Worm (Caenorhabditis elegans) whole organism, young adult: Measurements from ENCODE around the gene hrpa-2.

Experiments
- B0336.3 ChIP-seq: fragments of 200-800 bp; sonication (Bioruptor generic); IDR thresholded peaks from 2 replicates; pipeline ENCODE4 v1.3.6; 2022; ENCODE audit warnings: missing genetic modification characterization, missing compliant biosample characterization
- C06A6.2 ChIP-seq: fragments of 200-800 bp; sonication (Bioruptor generic); conservative IDR thresholded peaks from 2 replicates; pipeline ENCODE4 v1.3.6; 2022; ENCODE audit warnings: missing genetic modification characterization, missing compliant biosample characterization
- D2030.7 ChIP-seq: fragments of 200-800 bp; sonication (Bioruptor generic); IDR thresholded peaks from 2 replicates; pipeline ENCODE4 v1.3.6; 2022; ENCODE audit warnings: missing genetic modification reagents, missing genetic modification characterization, missing compliant biosample characterization
- F10E7.11 ChIP-seq: sonication (generic microtip); optimal IDR thresholded peaks from 2 replicates; lab custom pipeline; 2017; ENCODE audit warnings: mild to moderate bottlenecking, missing genetic modification characterization, moderate library complexity, missing compliant biosample characterization
- F37B4.10 ChIP-seq: fragments of 200-800 bp; sonication (Bioruptor generic); IDR thresholded peaks from 2 replicates; pipeline ENCODE4 v1.3.6; 2022; ENCODE audit warnings: missing genetic modification characterization, missing compliant biosample characterization
- K11D2.4 ChIP-seq: fragments of 200-800 bp; sonication (Bioruptor generic); IDR thresholded peaks from 2 replicates; pipeline ENCODE4 v1.3.6; 2022; ENCODE audit warnings: missing genetic modification reagents, missing genetic modification characterization, missing compliant biosample characterization
- T26A5.8 ChIP-seq: sonication (generic microtip); optimal IDR thresholded peaks from 2 replicates; lab custom pipeline; 2016; ENCODE audit warnings: missing genetic modification characterization, missing compliant biosample characterization
- aptf-3 ChIP-seq: fragments of 200-800 bp; sonication (Bioruptor generic); IDR thresholded peaks from 2 replicates; pipeline ENCODE4 v1.3.6; 2022; ENCODE audit warnings: missing genetic modification characterization, missing compliant biosample characterization
- attf-5 ChIP-seq: fragments of 200-800 bp; sonication (Bioruptor generic); optimal IDR thresholded peaks from 2 replicates; lab custom pipeline; 2018; ENCODE audit warnings: mild to moderate bottlenecking, missing genetic modification characterization, missing compliant biosample characterization
- ccch-3 ChIP-seq: fragments of 200-800 bp; sonication (Bioruptor generic); optimal IDR thresholded peaks from 2 replicates; lab custom pipeline; 2018; ENCODE audit warnings: mild to moderate bottlenecking, missing genetic modification characterization, missing compliant biosample characterization
- ceh-58 ChIP-seq: fragments of 200-800 bp; sonication (Bioruptor generic); IDR thresholded peaks from 2 replicates; pipeline ENCODE4 v1.3.6; 2022; ENCODE audit warnings: missing genetic modification characterization, missing compliant biosample characterization
- ceh-91 ChIP-seq: fragments of 200-800 bp; sonication (Bioruptor generic); IDR thresholded peaks from 2 replicates; pipeline ENCODE4 v1.3.6; 2022; ENCODE audit warnings: missing genetic modification reagents, missing genetic modification characterization, missing compliant biosample characterization
- dox-1 ChIP-seq: fragments of 200-800 bp; sonication (Bioruptor generic); IDR thresholded peaks from 2 replicates; pipeline ENCODE4 v1.3.6; 2022; ENCODE audit warnings: missing genetic modification reagents, missing genetic modification characterization, missing compliant biosample characterization
- dpff-1 ChIP-seq: sonication (generic microtip); optimal IDR thresholded peaks from 2 replicates; lab custom pipeline; 2017; ENCODE audit warnings: mild to moderate bottlenecking, missing genetic modification characterization, missing compliant biosample characterization
- efl-1 ChIP-seq: fragments of 150-350 bp; optimal IDR thresholded peaks from 2 replicates; lab custom pipeline; 2014; ENCODE audit warnings: missing biosample characterization, missing genetic modification reagents, missing genetic modification characterization
- egl-44 ChIP-seq: fragments of 200-800 bp; sonication (Bioruptor generic); IDR thresholded peaks from 2 replicates; pipeline ENCODE4 v1.3.6; 2022; ENCODE audit warnings: missing genetic modification reagents, missing genetic modification characterization, missing compliant biosample characterization
- egrh-3 ChIP-seq: fragments of 200-800 bp; sonication (Bioruptor generic); IDR thresholded peaks from 2 replicates; pipeline ENCODE4 v1.3.6; 2022; ENCODE audit warnings: missing genetic modification reagents, missing genetic modification characterization, missing compliant biosample characterization
- ets-4 ChIP-seq: fragments of 200-800 bp; sonication (Bioruptor generic); optimal IDR thresholded peaks from 2 replicates; lab custom pipeline; 2018; ENCODE audit warnings: mild to moderate bottlenecking, missing genetic modification characterization, missing compliant biosample characterization
- hmg-1.2 ChIP-seq: fragments of 200-800 bp; sonication (Bioruptor generic); IDR thresholded peaks from 2 replicates; pipeline ENCODE4 v1.3.6; 2022; ENCODE audit warnings: missing genetic modification reagents, missing genetic modification characterization, missing compliant biosample characterization
- hmg-20 ChIP-seq: fragments of 200-800 bp; sonication (Bioruptor generic); IDR thresholded peaks from 2 replicates; pipeline ENCODE4 v1.3.6; 2022; ENCODE audit warnings: missing genetic modification reagents, missing genetic modification characterization, missing compliant biosample characterization
- lag-1 ChIP-seq: fragments of 200-800 bp; sonication (Bioruptor generic); IDR thresholded peaks from 2 replicates; pipeline ENCODE4 v1.3.6; 2022; ENCODE audit warnings: missing genetic modification reagents, missing genetic modification characterization, missing compliant biosample characterization
- let-607 ChIP-seq, 2 experiments: fragments of 200-800 bp in 1 of 2; sonication (Bioruptor generic) in 1 of 2; sonication (generic microtip) in 1 of 2; optimal IDR thresholded peaks; 2 replicates each; lab custom pipeline; 2016 to 2018; ENCODE audit warnings: mild to moderate bottlenecking in 2 of 2, missing compliant biosample characterization in 2 of 2, missing genetic modification characterization in 2 of 2, moderate library complexity in 2 of 2, missing genotype in 1 of 2
- lin-40 ChIP-seq: sonication (generic microtip); optimal IDR thresholded peaks from 2 replicates; lab custom pipeline; 2016; ENCODE audit warnings: missing genetic modification characterization, mild to moderate bottlenecking, missing compliant biosample characterization, missing genotype, missing genetic modification reagents
- madf-6 ChIP-seq: fragments of 200-800 bp; sonication (Bioruptor generic); IDR thresholded peaks from 2 replicates; pipeline ENCODE4 v1.3.6; 2022; ENCODE audit warnings: missing genetic modification reagents, missing genetic modification characterization, missing compliant biosample characterization
- mcd-1 ChIP-seq: fragments of 200-800 bp; sonication (Bioruptor generic); IDR thresholded peaks from 2 replicates; pipeline ENCODE4 v1.3.6; 2022; ENCODE audit warnings: missing genetic modification reagents, missing genetic modification characterization, missing compliant biosample characterization
- nfyb-1 ChIP-seq: fragments of 200-800 bp; sonication (Bioruptor generic); IDR thresholded peaks from 2 replicates; pipeline ENCODE4 v1.3.6; 2022; ENCODE audit warnings: missing genetic modification reagents, missing genetic modification characterization, missing compliant biosample characterization
- nhr-80 ChIP-seq: sonication (generic microtip); optimal IDR thresholded peaks from 2 replicates; lab custom pipeline; 2016; ENCODE audit warnings: missing genetic modification characterization, missing compliant biosample characterization
- pha-4 ChIP-seq: fragments of 150-350 bp; sonication (generic microtip); optimal IDR thresholded peaks from 2 replicates; lab custom pipeline; 2014; ENCODE audit warnings: missing biosample characterization, missing genetic modification reagents, missing genetic modification characterization
- repo-1 ChIP-seq: sonication (generic microtip); optimal IDR thresholded peaks from 2 replicates; lab custom pipeline; 2017; ENCODE audit warnings: mild to moderate bottlenecking, missing genetic modification characterization, missing compliant biosample characterization
- snpc-4 ChIP-seq, 5 experiments: fragments of 150-350 bp in 1 of 5; sonication (generic microtip) in 4 of 5; optimal IDR thresholded peaks; 2 replicates each; lab custom pipeline; 2014 to 2018; ENCODE audit warnings: missing genetic modification characterization in 5 of 5, missing biosample characterization in 3 of 5, antibody characterized with exemption in 2 of 5, mild to moderate bottlenecking in 2 of 5, missing compliant biosample characterization in 2 of 5, missing genotype in 2 of 5, moderate library complexity in 2 of 5, missing genetic modification reagents in 1 of 5
- sptf-2 ChIP-seq: fragments of 200-800 bp; sonication (Bioruptor generic); optimal IDR thresholded peaks from 2 replicates; lab custom pipeline; 2018; ENCODE audit warnings: mild to moderate bottlenecking, missing genetic modification characterization, missing compliant biosample characterization
- zfh-2 ChIP-seq: fragments of 200-800 bp; sonication (Bioruptor generic); conservative IDR thresholded peaks from 2 replicates; pipeline ENCODE4 v1.3.6; 2022; ENCODE audit warnings: missing genetic modification reagents, missing genetic modification characterization, missing compliant biosample characterization
- ztf-18 ChIP-seq: sonication (generic microtip); optimal IDR thresholded peaks from 2 replicates; lab custom pipeline; 2016; ENCODE audit warnings: missing genotype, mild to moderate bottlenecking, missing genetic modification characterization, missing compliant biosample characterization
- ztf-26 ChIP-seq: sonication (generic microtip); optimal IDR thresholded peaks from 2 replicates; lab custom pipeline; 2017; ENCODE audit warnings: missing genetic modification characterization, missing compliant biosample characterization

The hrpa-2 gene

DNA sequence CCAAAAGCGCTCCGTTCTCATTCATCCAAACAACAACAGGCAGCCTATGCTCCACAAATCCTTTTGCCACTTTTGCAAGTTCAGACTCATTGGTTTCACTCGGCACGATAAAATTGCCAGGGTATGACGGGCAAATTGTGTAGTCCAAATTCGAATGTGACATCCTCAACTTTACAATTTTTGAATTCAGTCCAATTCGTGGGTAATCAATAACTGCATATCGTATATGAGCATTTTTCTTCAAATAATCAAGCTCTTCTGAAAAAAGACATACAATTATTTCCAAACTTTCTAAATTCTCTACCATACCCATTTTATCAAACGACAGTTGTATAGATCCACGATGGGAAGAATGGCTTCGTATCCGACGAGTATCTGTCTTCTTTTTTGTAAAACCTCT is 22.1 kb downstream of the hrpa-2 start:
- TF ChIP-seq D2030.7 (GFP tag; lab: Robert Waterston, UW) (no peak), mcd-1 (GFP tag; lab: Robert Waterston, UW) (no peak)

DNA sequence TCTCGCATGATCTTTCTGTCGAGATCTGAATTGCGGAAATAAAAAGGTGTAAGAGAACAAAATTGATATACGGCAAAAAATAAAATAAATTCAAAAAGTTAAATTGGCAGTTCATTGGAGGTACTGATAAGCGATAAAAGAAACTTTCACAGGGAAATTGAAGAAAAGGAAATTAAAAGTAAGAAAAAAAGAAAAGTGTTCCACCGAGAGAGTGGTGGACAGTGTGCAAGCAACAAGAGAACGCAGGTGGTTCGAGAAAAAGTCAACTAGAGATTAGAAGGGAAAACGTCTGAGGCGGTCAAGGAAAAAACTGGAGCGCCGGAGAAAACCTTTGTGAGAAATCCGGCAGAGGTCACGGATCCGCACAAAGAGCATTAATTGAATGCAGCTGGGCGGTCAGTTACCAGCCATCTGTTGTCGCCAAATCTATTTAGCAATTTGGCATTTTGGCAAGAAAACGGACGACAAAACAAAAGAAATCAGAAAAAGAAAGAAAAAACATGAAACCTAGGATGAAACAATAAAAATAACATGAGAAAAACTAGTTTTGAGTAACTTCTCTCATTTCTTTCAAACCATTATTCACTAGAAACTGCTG is 27.3 kb downstream of the hrpa-2 start, which contains the start of gene mtm-5:
Gene mtm-5, minus strand, starts transcription at position 27 of the 598 bp plus-strand sequence.
- peak; percentile 21 for TF ChIP-seq attf-5 (GFP tag; lab: Kevin White, UChicago)
- TF ChIP-seq dox-1 (GFP tag; lab: Robert Waterston, UW) = peak; percentile 39; the same call in 1 of the 2 replicates
- peak; percentile 80; the same call in 1 of the 2 replicates for TF ChIP-seq hmg-1.2
- TF ChIP-seq nhr-80 (tag; lab: Kevin White, UChicago) = peak; percentile 85
- TF ChIP-seq dpff-1 (tag; lab: Kevin White, UChicago) = no peak
- TF ChIP-seq F10E7.11 = no peak

DNA sequence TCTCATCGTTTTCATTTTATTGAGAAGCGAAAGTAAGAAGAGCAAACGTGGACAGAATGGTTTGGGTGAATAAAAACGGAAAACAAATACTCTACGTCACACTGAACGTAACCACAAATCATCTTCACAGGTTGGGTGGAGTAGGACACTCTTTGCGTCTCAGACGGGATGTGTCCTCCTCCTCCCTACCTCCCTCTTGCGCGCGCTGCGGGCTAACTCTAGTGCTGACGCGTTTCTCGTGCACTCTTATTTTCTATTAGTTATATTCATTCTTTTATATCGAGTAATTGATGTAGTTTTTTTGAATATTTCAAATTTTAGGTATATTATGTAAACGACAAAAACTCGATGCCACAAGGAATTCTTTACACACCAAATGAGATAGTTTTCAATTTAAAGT is 27.9 kb downstream of the hrpa-2 start, which contains the start of gene Y34B4A.7:
Gene Y34B4A.7, plus strand, starts transcription at position 297 of the 400 bp plus-strand sequence.
- TF ChIP-seq ztf-26 = peak; percentile 9
- no peak for TF ChIP-seq ceh-58
- no peak for TF ChIP-seq sptf-2
- TF ChIP-seq ccch-3 = no peak
- peak; percentile 71 for TF ChIP-seq zfh-2
- no peak for TF ChIP-seq madf-6
- peak; percentile 47 for TF ChIP-seq lin-40
- TF ChIP-seq snpc-4 (GFP tag; optimal IDR thresholded peaks at IDR 0.05; lab: Kevin White, UChicago) = no peak
- peak in 1 of 4 experiments; percentile 48 for TF ChIP-seq snpc-4 (tag; optimal IDR thresholded peaks at IDR 0.05; lab: Kevin White, UChicago)
- TF ChIP-seq ztf-18 (tag; lab: Kevin White, UChicago) = peak; percentile 92
- no peak for TF ChIP-seq aptf-3 (GFP tag; lab: Robert Waterston, UW)
- peak; percentile 53 for TF ChIP-seq mcd-1 (GFP tag; lab: Robert Waterston, UW)
- TF ChIP-seq T26A5.8 (tag; lab: Kevin White, UChicago) = no peak
- TF ChIP-seq K11D2.4 (GFP tag; lab: Robert Waterston, UW) = no peak
- TF ChIP-seq attf-5 (GFP tag; lab: Kevin White, UChicago) = peak; percentile 51
- peak; percentile 35 for TF ChIP-seq nhr-80 (tag; lab: Kevin White, UChicago)
- TF ChIP-seq pha-4 (tag; lab: Kevin White, UChicago) = no peak
- TF ChIP-seq B0336.3 (GFP tag; lab: Robert Waterston, UW) = no peak
- TF ChIP-seq dox-1 (GFP tag; lab: Robert Waterston, UW) = peak; percentile 66
- no peak for TF ChIP-seq egl-44 (GFP tag; lab: Robert Waterston, UW)
- TF ChIP-seq C06A6.2 = no peak
- peak in 1 of 2 experiments; percentile 37 for TF ChIP-seq let-607 (tag; optimal IDR thresholded peaks at IDR 0.05; lab: Kevin White, UChicago)
- no peak for TF ChIP-seq F37B4.10
- TF ChIP-seq nfyb-1 (GFP tag; lab: Robert Waterston, UW) = 0 out of 2 replicates have a peak, but pooled peaks have one; percentile 39
- TF ChIP-seq ceh-91 = no peak
- TF ChIP-seq efl-1 (GFP tag; lab: Kevin White, UChicago) = no peak

DNA sequence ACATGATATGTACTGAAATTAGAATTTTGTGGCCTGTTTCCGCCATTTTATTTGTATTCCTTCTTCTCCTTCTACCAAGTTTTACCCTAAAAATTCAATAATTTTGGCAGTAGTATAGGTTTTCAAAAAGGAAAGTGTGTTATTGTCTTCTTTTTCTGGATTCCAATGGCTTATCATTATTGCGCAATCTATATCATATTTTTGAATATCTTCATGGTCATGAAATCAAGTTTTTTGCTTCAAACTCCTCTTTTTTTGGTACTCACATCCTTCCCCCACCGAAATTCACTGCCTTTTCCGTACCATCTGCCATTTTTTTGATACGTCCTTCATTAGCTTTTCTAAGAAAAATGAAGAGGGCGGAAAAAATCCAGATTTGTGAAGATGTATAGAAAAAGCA is 32.6 kb downstream of the hrpa-2 start:
- TF ChIP-seq lag-1 (no peak), lin-40 (no peak), dpff-1 (tag; lab: Kevin White, UChicago) (no peak), hmg-20 (no peak), ets-4 (GFP tag; lab: Kevin White, UChicago) (no peak), egrh-3 (no peak), K11D2.4 (GFP tag; lab: Robert Waterston, UW) (no peak), repo-1 (no peak)
